Fruit fly (Drosophila melanogaster) whole organism, embryonic: ENCODE measurements around the gene ArgRS-m.

ENCODE experiments used
- CG14441 ChIP-seq: fragments of 200-800 bp; sonication (Bioruptor generic); IDR thresholded peaks from 2 replicates; pipeline ENCODE4 v1.3.6; 2022; ENCODE audit warnings: missing biosample characterization, missing genetic modification characterization
- CG18476 ChIP-seq: fragments of 200-800 bp; sonication (Bioruptor generic); optimal IDR thresholded peaks from 2 replicates; lab custom pipeline; 2016; ENCODE audit warnings: missing biosample characterization, mild to moderate bottlenecking, missing genetic modification characterization
- Dp ChIP-seq: fragments of 200-800 bp; sonication (Bioruptor generic); optimal IDR thresholded peaks from 2 replicates; lab custom pipeline; 2018; ENCODE audit warnings: missing biosample characterization, mild to moderate bottlenecking, missing genetic modification characterization, moderate library complexity
- Opbp ChIP-seq: fragments of 200-800 bp; sonication (Bioruptor generic); IDR thresholded peaks from 3 replicates; pipeline ENCODE4 v1.3.6; 2022; ENCODE audit warnings: missing biosample characterization, missing genetic modification characterization; ENCODE audit not compliant: partially characterized antibody
- Rfx ChIP-seq: fragments of 200-800 bp; sonication (Bioruptor generic); IDR thresholded peaks from 2 replicates; pipeline ENCODE4 v1.3.6; 2022; ENCODE audit warnings: missing biosample characterization, missing genetic modification characterization
- Sin3A ChIP-seq: fragments of >200 bp; optimal IDR thresholded peaks from 2 replicates; lab custom pipeline; 2018
- wor ChIP-seq: fragments of 200-800 bp; sonication (Bioruptor generic); IDR thresholded peaks from 2 replicates; pipeline ENCODE4 v1.3.6; 2022; ENCODE audit warnings: missing biosample characterization, missing genetic modification characterization

dm6 chr3R:7884433-7884832, 2.4 kb upstream of the ArgRS-m start:
- no peak for TF ChIP-seq Rfx (GFP tag; lab: Robert Waterston, UW)
- TF ChIP-seq wor (GFP tag; lab: Robert Waterston, UW) = no peak
- TF ChIP-seq Dp (GFP tag; lab: Kevin White, UChicago) = no peak
- no peak for TF ChIP-seq CG14441 (GFP tag; lab: Robert Waterston, UW)
- TF ChIP-seq Sin3A = no peak
- TF ChIP-seq CG18476 (GFP tag; lab: Kevin White, UChicago) = no peak
- no peak for TF ChIP-seq Opbp (GFP tag; lab: Robert Waterston, UW)
